Fruit fly (Drosophila melanogaster) Kc167 (cell line): ENCODE data around the gene CG17198.

Experiments used
- Myc ChIP-seq: fragments of >200 bp; optimal IDR thresholded peaks from 2 replicates; lab custom pipeline; 2017; ENCODE audit warnings: missing external identifiers
- Sin3A ChIP-seq: fragments of >200 bp; optimal IDR thresholded peaks from 2 replicates; lab custom pipeline; 2018; ENCODE audit warnings: missing external identifiers
- h ChIP-seq: fragments of >200 bp; optimal IDR thresholded peaks from 3 replicates; lab custom pipeline; 2018; ENCODE audit warnings: missing external identifiers
- insv ChIP-seq: fragments of >200 bp; optimal IDR thresholded peaks from 3 replicates; lab custom pipeline; 2018; ENCODE audit warnings: missing external identifiers
- ttk ChIP-seq: sonication (Bioruptor generic); optimal IDR thresholded peaks from 2 replicates; lab custom pipeline; 2017; ENCODE audit warnings: missing external identifiers

- TF ChIP-seq Myc (lab: Kevin White, UChicago) (no peak), ttk (lab: Kevin White, UChicago) (no peak), insv (lab: Kevin White, UChicago) (no peak), Sin3A (no peak), h (lab: Kevin White, UChicago) (no peak)
Observed at dm6 chr3R:25776137-25776536, 968 bp upstream of the CG17198 start, which contains the start of gene CG17196.
